Fruit fly (Drosophila melanogaster) whole organism, prepupa: ENCODE results near the gene Mal-B1.

Experiments
- Blimp-1 ChIP-seq: fragments of 200-800 bp; sonication (Bioruptor generic); optimal IDR thresholded peaks from 3 replicates; lab custom pipeline; 2017; ENCODE audit warnings: missing biosample characterization, missing genetic modification characterization, mild to moderate bottlenecking, moderate library complexity, missing genetic modification reagents
- CG31627 ChIP-seq: fragments of 200-800 bp; sonication (Bioruptor generic); optimal IDR thresholded peaks from 3 replicates; lab custom pipeline; 2016; ENCODE audit warnings: missing biosample characterization, missing genetic modification characterization
- CG32006 ChIP-seq: fragments of 200-800 bp; sonication (Bioruptor generic); optimal IDR thresholded peaks from 3 replicates; lab custom pipeline; 2017; ENCODE audit warnings: missing biosample characterization, mild to moderate bottlenecking, missing genetic modification characterization
- CG7368 ChIP-seq: fragments of 200-800 bp; sonication (Bioruptor generic); optimal IDR thresholded peaks from 3 replicates; lab custom pipeline; 2016; ENCODE audit warnings: missing biosample characterization, missing genetic modification characterization
- Ets21C ChIP-seq: fragments of 200-800 bp; sonication (Bioruptor generic); optimal IDR thresholded peaks from 3 replicates; lab custom pipeline; 2016; ENCODE audit warnings: missing biosample characterization, missing genetic modification characterization
- Lpt ChIP-seq: fragments of 200-800 bp; sonication (Bioruptor generic); optimal IDR thresholded peaks from 3 replicates; lab custom pipeline; 2016; ENCODE audit warnings: missing biosample characterization, missing genetic modification characterization
- OdsH ChIP-seq: fragments of 200-800 bp; sonication (Bioruptor generic); optimal IDR thresholded peaks from 3 replicates; lab custom pipeline; 2016; ENCODE audit warnings: missing biosample characterization, missing genetic modification characterization
- Sox102F ChIP-seq: fragments of 200-800 bp; sonication (Bioruptor generic); optimal IDR thresholded peaks from 2 replicates; lab custom pipeline; 2016; ENCODE audit warnings: missing biosample characterization, mild to moderate bottlenecking, missing genetic modification characterization
- Sox15 ChIP-seq: fragments of 200-800 bp; sonication (Bioruptor generic); optimal IDR thresholded peaks from 3 replicates; lab custom pipeline; 2016; ENCODE audit warnings: missing biosample characterization, missing genetic modification characterization
- achi ChIP-seq: fragments of 200-800 bp; sonication (Bioruptor generic); optimal IDR thresholded peaks from 3 replicates; lab custom pipeline; 2016; ENCODE audit warnings: missing biosample characterization, missing genetic modification characterization
- cyc ChIP-seq: fragments of 200-800 bp; sonication (Bioruptor generic); optimal IDR thresholded peaks from 3 replicates; lab custom pipeline; 2016; ENCODE audit warnings: missing biosample characterization, missing genetic modification characterization
- eg ChIP-seq: fragments of 200-800 bp; sonication (Bioruptor generic); IDR thresholded peaks from 3 replicates; pipeline ENCODE4 v1.3.6; 2022; ENCODE audit warnings: missing biosample characterization, missing genetic modification characterization
- fd59A ChIP-seq: fragments of 200-800 bp; sonication (Bioruptor generic); optimal IDR thresholded peaks from 2 replicates; lab custom pipeline; 2017; ENCODE audit warnings: missing biosample characterization, mild to moderate bottlenecking, missing genetic modification characterization, missing genetic modification reagents
- ss ChIP-seq, 2 experiments: fragments of 200-800 bp; sonication (Bioruptor generic); optimal IDR thresholded peaks; 2 replicates in 1 of 2; 3 replicates in 1 of 2; lab custom pipeline; 2017 to 2018; ENCODE audit warnings: mild to moderate bottlenecking in 2 of 2, missing biosample characterization in 2 of 2, missing genetic modification characterization in 2 of 2, moderate library complexity in 1 of 2

dm6 chr2L:11833786-11834185 is 13.2 kb upstream of the Mal-B1 start, which contains the start of gene CG45011:
- TF ChIP-seq Lpt (GFP tag; lab: Kevin White, UChicago) (no peak), Blimp-1 (GFP tag; lab: Kevin White, UChicago) (no peak), Sox15 (no peak), eg (no peak), achi (GFP tag; lab: Kevin White, UChicago) (no peak), CG31627 (GFP tag; lab: Kevin White, UChicago) (no peak), Ets21C (GFP tag; lab: Kevin White, UChicago) (no peak), Sox102F (GFP tag; lab: Kevin White, UChicago) (no peak), CG32006 (GFP tag; lab: Kevin White, UChicago) (no peak), ss (GFP tag; optimal IDR thresholded peaks at IDR 0.05; lab: Kevin White, UChicago) (no peak), fd59A (GFP tag; lab: Kevin White, UChicago) (no peak), cyc (GFP tag; lab: Kevin White, UChicago) (no peak), OdsH (GFP tag; lab: Kevin White, UChicago) (no peak), CG7368 (GFP tag; lab: Kevin White, UChicago) (no peak)
